Worm (Caenorhabditis elegans) whole organism, L4 larva: ENCODE data around the gene F15G9.2.

Experiments used
- D1046.2 ChIP-seq: fragments of 200-800 bp; sonication (Bioruptor generic); IDR thresholded peaks from 2 replicates; pipeline ENCODE4 v1.3.6; 2022; ENCODE audit warnings: missing genetic modification characterization, missing compliant biosample characterization
- F37D6.2 ChIP-seq: sonication (generic microtip); optimal IDR thresholded peaks from 2 replicates; lab custom pipeline; 2016; ENCODE audit warnings: mild to moderate bottlenecking, missing genetic modification characterization, missing compliant biosample characterization
- F44E2.7 ChIP-seq: fragments of 200-800 bp; sonication (Bioruptor generic); IDR thresholded peaks from 2 replicates; pipeline ENCODE4 v2.1.2; 2022; ENCODE audit warnings: missing genetic modification characterization, missing compliant biosample characterization
- R02D3.7 ChIP-seq: fragments of 150-350 bp; sonication (generic microtip); optimal IDR thresholded peaks from 3 replicates; lab custom pipeline; 2014; ENCODE audit warnings: missing biosample characterization, missing genetic modification characterization
- T20F7.1 ChIP-seq: fragments of 200-800 bp; sonication (Bioruptor generic); optimal IDR thresholded peaks from 2 replicates; lab custom pipeline; 2018; ENCODE audit warnings: mild to moderate bottlenecking, missing genetic modification characterization, missing compliant biosample characterization
- T26A8.4 ChIP-seq: fragments of 200-800 bp; sonication (Bioruptor generic); IDR thresholded peaks from 2 replicates; pipeline ENCODE4 v1.3.6; 2022; ENCODE audit warnings: missing genetic modification characterization, missing compliant biosample characterization
- Y105C5A.15 ChIP-seq: fragments of 200-800 bp; sonication (Bioruptor generic); IDR thresholded peaks from 2 replicates; pipeline ENCODE4 v1.3.6; 2022; ENCODE audit warnings: missing genetic modification characterization, missing compliant biosample characterization
- Y48G9A.11 ChIP-seq: fragments of 200-800 bp; sonication (Bioruptor generic); IDR thresholded peaks from 2 replicates; pipeline ENCODE4 v1.3.6; 2022; ENCODE audit warnings: missing genetic modification reagents, missing genetic modification characterization, missing compliant biosample characterization
- ZK337.2 ChIP-seq: fragments of 200-800 bp; sonication (Bioruptor generic); IDR thresholded peaks from 2 replicates; pipeline ENCODE4 v1.3.6; 2022; ENCODE audit warnings: missing genetic modification reagents, missing genetic modification characterization, missing compliant biosample characterization
- ama-1 ChIP-seq: fragments of 150-350 bp; optimal IDR thresholded peaks from 2 replicates; lab custom pipeline; 2014; ENCODE audit warnings: inconsistent platforms, mixed read lengths
- arid-1 ChIP-seq: fragments of 200-800 bp; sonication (Bioruptor generic); conservative IDR thresholded peaks from 2 replicates; pipeline ENCODE4 v1.3.6; 2022; ENCODE audit warnings: missing genetic modification reagents, missing genetic modification characterization, missing compliant biosample characterization
- attf-4 ChIP-seq: sonication (generic microtip); optimal IDR thresholded peaks from 3 replicates; lab custom pipeline; 2017; ENCODE audit warnings: missing biosample characterization, missing genetic modification characterization
- ceh-20 ChIP-seq: fragments of 200-800 bp; sonication (Bioruptor generic); IDR thresholded peaks from 2 replicates; pipeline ENCODE4 v1.3.6; 2022; ENCODE audit warnings: missing genetic modification reagents, missing genetic modification characterization, missing compliant biosample characterization
- ceh-62 ChIP-seq: sonication (generic microtip); optimal IDR thresholded peaks from 2 replicates; lab custom pipeline; 2017; ENCODE audit warnings: missing biosample characterization, missing genetic modification characterization
- ceh-82 ChIP-seq: sonication (generic microtip); optimal IDR thresholded peaks from 2 replicates; lab custom pipeline; 2017; ENCODE audit warnings: missing biosample characterization, missing genetic modification characterization
- ces-1 ChIP-seq: fragments of 150-350 bp; sonication (generic microtip); optimal IDR thresholded peaks from 4 replicates; lab custom pipeline; 2014; ENCODE audit warnings: missing biosample characterization, missing genetic modification reagents, missing genetic modification characterization
- daf-19 ChIP-seq: fragments of 200-800 bp; sonication (Bioruptor generic); conservative IDR thresholded peaks from 2 replicates; pipeline ENCODE4 v1.3.6; 2022; ENCODE audit warnings: missing genetic modification characterization, missing compliant biosample characterization
- dmd-6 ChIP-seq: fragments of 200-800 bp; sonication (Bioruptor generic); IDR thresholded peaks from 2 replicates; pipeline ENCODE4 v1.3.6; 2022; ENCODE audit warnings: missing genetic modification reagents, missing genetic modification characterization, missing compliant biosample characterization
- dmd-8 ChIP-seq: fragments of 200-800 bp; sonication (Bioruptor generic); IDR thresholded peaks from 2 replicates; pipeline ENCODE4 v1.3.6; 2022; ENCODE audit warnings: missing genetic modification characterization, missing compliant biosample characterization
- dmd-9 ChIP-seq: fragments of 200-800 bp; sonication (Bioruptor generic); IDR thresholded peaks from 2 replicates; pipeline ENCODE4 v1.3.6; 2022; ENCODE audit warnings: missing genetic modification reagents, missing genetic modification characterization, missing compliant biosample characterization
- dpl-1 ChIP-seq: fragments of 150-350 bp; optimal IDR thresholded peaks from 2 replicates; lab custom pipeline; 2014; ENCODE audit warnings: missing biosample characterization, missing genetic modification reagents, missing genetic modification characterization
- duxl-1 ChIP-seq: sonication (generic microtip); optimal IDR thresholded peaks from 2 replicates; lab custom pipeline; 2016; ENCODE audit warnings: mild to moderate bottlenecking, missing genetic modification characterization, moderate library complexity, missing compliant biosample characterization; ENCODE audit not compliant: poor library complexity
- egl-27 ChIP-seq: sonication (generic microtip); optimal IDR thresholded peaks from 3 replicates; lab custom pipeline; 2017; ENCODE audit warnings: missing biosample characterization, missing genetic modification reagents, missing genetic modification characterization
- fos-1 ChIP-seq: fragments of 150-350 bp; optimal IDR thresholded peaks from 2 replicates; lab custom pipeline; 2014; ENCODE audit warnings: missing biosample characterization, missing genetic modification characterization
- hlh-11 ChIP-seq: fragments of 200-800 bp; sonication (Bioruptor generic); optimal IDR thresholded peaks from 2 replicates; lab custom pipeline; 2018; ENCODE audit warnings: mild to moderate bottlenecking, missing genetic modification characterization, missing compliant biosample characterization
- lim-7 ChIP-seq: fragments of 200-800 bp; sonication (Bioruptor generic); IDR thresholded peaks from 2 replicates; pipeline ENCODE4 v1.3.6; 2022; ENCODE audit warnings: missing genetic modification characterization, missing compliant biosample characterization
- lin-29 ChIP-seq: fragments of 200-800 bp; sonication (Bioruptor generic); IDR thresholded peaks from 2 replicates; pipeline ENCODE4 v1.3.6; 2022; ENCODE audit warnings: missing genetic modification reagents, missing genetic modification characterization, missing compliant biosample characterization
- lin-38 ChIP-seq: fragments of 200-800 bp; sonication (Bioruptor generic); IDR thresholded peaks from 2 replicates; pipeline ENCODE4 v1.3.6; 2022; ENCODE audit warnings: missing genetic modification reagents, missing genetic modification characterization, missing compliant biosample characterization
- mep-1 ChIP-seq: fragments of 150-350 bp; sonication (generic microtip); optimal IDR thresholded peaks from 3 replicates; lab custom pipeline; 2014; ENCODE audit warnings: missing biosample characterization, missing genetic modification characterization
- mxl-2 ChIP-seq: fragments of 200-800 bp; sonication (Bioruptor generic); conservative IDR thresholded peaks from 2 replicates; pipeline ENCODE4 v1.3.6; 2022; ENCODE audit warnings: missing genetic modification reagents, missing genetic modification characterization, missing compliant biosample characterization
- nhr-10 ChIP-seq: fragments of 150-350 bp; optimal IDR thresholded peaks from 2 replicates; lab custom pipeline; 2014; ENCODE audit warnings: missing biosample characterization, missing genetic modification characterization
- nhr-11 ChIP-seq: fragments of 150-350 bp; optimal IDR thresholded peaks from 2 replicates; lab custom pipeline; 2014; ENCODE audit warnings: missing biosample characterization, missing genetic modification characterization
- nhr-25 ChIP-seq: sonication (generic microtip); optimal IDR thresholded peaks from 2 replicates; lab custom pipeline; 2017; ENCODE audit warnings: missing genetic modification characterization, mild to moderate bottlenecking, missing compliant biosample characterization, antibody characterized with exemption, moderate library complexity, borderline replicate concordance; ENCODE audit not compliant: insufficient read depth
- nhr-28 ChIP-seq: fragments of 150-350 bp; optimal IDR thresholded peaks from 2 replicates; lab custom pipeline; 2014; ENCODE audit warnings: missing biosample characterization, missing genetic modification characterization
- nhr-42 ChIP-seq: fragments of 200-800 bp; sonication (Bioruptor generic); IDR thresholded peaks from 2 replicates; pipeline ENCODE4 v1.3.6; 2022; ENCODE audit warnings: missing genetic modification characterization, missing compliant biosample characterization
- nhr-48 ChIP-seq: sonication (generic microtip); optimal IDR thresholded peaks from 2 replicates; lab custom pipeline; 2016; ENCODE audit warnings: mild to moderate bottlenecking, missing genetic modification characterization, missing compliant biosample characterization
- nhr-6 ChIP-seq: fragments of 150-350 bp; optimal IDR thresholded peaks from 2 replicates; lab custom pipeline; 2014; ENCODE audit warnings: missing biosample characterization, missing genetic modification characterization
- nhr-76 ChIP-seq: fragments of 150-350 bp; optimal IDR thresholded peaks from 2 replicates; lab custom pipeline; 2014; ENCODE audit warnings: missing biosample characterization, missing genetic modification characterization
- nhr-77 ChIP-seq: fragments of 150-350 bp; optimal IDR thresholded peaks from 2 replicates; lab custom pipeline; 2014; ENCODE audit warnings: missing biosample characterization, missing genetic modification characterization
- pha-4 ChIP-seq, 2 experiments: fragments of 150-350 bp in 1 of 2; fragments of 200-800 bp in 1 of 2; sonication (Bioruptor generic) in 1 of 2; IDR thresholded peaks in 1 of 2; optimal IDR thresholded peaks in 1 of 2; 2 replicates each; pipeline versions ENCODE4 v1.3.6 to Lab custom; 2014 to 2022; ENCODE audit warnings: missing genetic modification characterization in 2 of 2, missing genetic modification reagents in 2 of 2, missing biosample characterization in 1 of 2, missing compliant biosample characterization in 1 of 2
- set-16 ChIP-seq: fragments of 200-800 bp; sonication (Bioruptor generic); IDR thresholded peaks from 2 replicates; pipeline ENCODE4 v1.3.6; 2022; ENCODE audit warnings: missing genetic modification reagents, missing genetic modification characterization, missing compliant biosample characterization
- tag-97 ChIP-seq: fragments of 200-800 bp; sonication (Bioruptor generic); IDR thresholded peaks from 2 replicates; pipeline ENCODE4 v1.3.6; 2022; ENCODE audit warnings: missing genetic modification characterization, missing compliant biosample characterization
- tra-1 ChIP-seq: fragments of 200-800 bp; sonication (Bioruptor generic); IDR thresholded peaks from 2 replicates; pipeline ENCODE4 v1.3.6; 2022; ENCODE audit warnings: missing genetic modification reagents, missing genetic modification characterization, missing compliant biosample characterization
- unc-130 ChIP-seq: sonication (generic microtip); optimal IDR thresholded peaks from 2 replicates; lab custom pipeline; 2016; ENCODE audit warnings: missing genetic modification reagents, missing genetic modification characterization, missing compliant biosample characterization
- unc-62 ChIP-seq, 3 experiments: fragments of 150-350 bp in 1 of 3; sonication (generic microtip); optimal IDR thresholded peaks in 2 of 3; peaks in 1 of 3; 1 replicate in 1 of 3; 2 replicates in 2 of 3; lab custom pipeline; 2014 to 2017; ENCODE audit warnings: missing biosample characterization in 3 of 3, missing genetic modification characterization in 3 of 3, missing genetic modification reagents in 3 of 3, missing genotype in 1 of 3
- vab-7 ChIP-seq: fragments of 200-800 bp; sonication (Bioruptor generic); IDR thresholded peaks from 2 replicates; pipeline ENCODE4 v1.3.6; 2022; ENCODE audit warnings: missing genetic modification reagents, missing genetic modification characterization, missing compliant biosample characterization
- zag-1 ChIP-seq: fragments of 150-350 bp; optimal IDR thresholded peaks from 2 replicates; lab custom pipeline; 2014; ENCODE audit warnings: missing biosample characterization, missing genetic modification characterization
- zfp-2 ChIP-seq: sonication (generic microtip); optimal IDR thresholded peaks from 2 replicates; lab custom pipeline; 2016; ENCODE audit warnings: mild to moderate bottlenecking, missing genetic modification characterization, missing compliant biosample characterization
- zfp-3 ChIP-seq: fragments of 200-800 bp; sonication (Bioruptor generic); conservative IDR thresholded peaks from 2 replicates; pipeline ENCODE4 v1.3.6; 2022; ENCODE audit warnings: missing genetic modification reagents, missing genetic modification characterization, missing compliant biosample characterization

The F15G9.2 gene

DNA sequence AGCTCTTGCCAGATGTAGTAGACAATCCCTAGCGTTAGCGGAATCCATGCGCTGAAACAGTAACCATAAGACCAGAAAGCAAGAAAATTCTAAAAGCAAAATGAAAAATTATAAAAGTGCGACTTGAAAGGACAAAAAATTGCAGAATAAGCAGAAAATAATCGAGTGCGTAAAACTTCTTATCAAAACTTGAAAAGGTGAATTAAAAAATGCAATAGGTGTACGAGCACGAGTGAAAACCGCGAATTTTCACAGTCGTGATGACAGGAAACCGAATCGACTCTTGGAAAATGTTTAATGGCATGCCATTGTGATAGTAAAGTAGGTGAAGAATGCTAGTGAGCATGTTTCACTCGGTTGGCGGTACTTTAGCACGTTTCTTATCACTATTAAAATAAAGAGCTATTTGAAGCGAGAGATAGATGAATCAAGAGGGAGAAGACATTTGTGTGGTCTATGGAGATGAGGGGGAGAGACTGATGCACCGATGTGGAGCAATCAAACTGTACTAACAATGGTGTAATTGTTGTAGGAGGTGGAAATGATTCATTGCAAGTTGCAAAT lies 33.3 kb downstream of the F15G9.2 start, which contains the start of gene ifp-1 (continued):
- TF ChIP-seq ceh-62 (no peak), fos-1 (tag; lab: Kevin White, UChicago) (no peak), dmd-9 (GFP tag; lab: Robert Waterston, UW) (no peak), T20F7.1 (GFP tag; lab: Kevin White, UChicago) (no peak), zfp-2 (no peak), duxl-1 (tag; lab: Kevin White, UChicago) (no peak), tag-97 (GFP tag; lab: Robert Waterston, UW) (no peak), egl-27 (no peak), nhr-6 (tag; lab: Kevin White, UChicago) (no peak), mep-1 (no peak), nhr-11 (tag; lab: Kevin White, UChicago) (no peak), unc-62 (GFP tag; optimal IDR thresholded peaks at IDR 0.05 in 1 of 2; lab: Kevin White, UChicago) (peak in 1 of 2 experiments; percentile 73), unc-62 (tag; optimal IDR thresholded peaks at IDR 0.05; lab: Kevin White, UChicago) (no peak), nhr-76 (tag; lab: Kevin White, UChicago) (no peak), daf-19 (GFP tag; lab: Robert Waterston, UW) (no peak)

- TF ChIP-seq ces-1 (no peak), set-16 (GFP tag; lab: Robert Waterston, UW) (no peak), ama-1 (no peak), lim-7 (no peak), nhr-6 (tag; lab: Kevin White, UChicago) (no peak), dpl-1 (GFP tag; lab: Kevin White, UChicago) (no peak), ZK337.2 (no peak), dmd-8 (GFP tag; lab: Robert Waterston, UW) (no peak), ceh-82 (no peak), egl-27 (no peak), tra-1 (GFP tag; lab: Robert Waterston, UW) (no peak), dmd-6 (GFP tag; lab: Robert Waterston, UW) (0 out of 2 replicates have a peak, but pooled peaks have one; percentile 15), pha-4 (GFP tag; IDR thresholded peaks at IDR 0.05; lab: Robert Waterston, UW) (no peak), pha-4 (tag; optimal IDR thresholded peaks at IDR 0.05; lab: Kevin White, UChicago) (no peak), zfp-3 (GFP tag; lab: Robert Waterston, UW) (no peak), lin-29 (GFP tag; lab: Robert Waterston, UW) (no peak), lin-38 (GFP tag; lab: Robert Waterston, UW) (no peak), vab-7 (no peak), nhr-42 (GFP tag; lab: Robert Waterston, UW) (no peak), fos-1 (tag; lab: Kevin White, UChicago) (no peak), F37D6.2 (tag; lab: Kevin White, UChicago) (no peak), nhr-11 (tag; lab: Kevin White, UChicago) (no peak), Y48G9A.11 (no peak), hlh-11 (tag; lab: Kevin White, UChicago) (peak; percentile 45), nhr-48 (tag; lab: Kevin White, UChicago) (no peak), arid-1 (no peak), daf-19 (GFP tag; lab: Robert Waterston, UW) (no peak), F44E2.7 (no peak), D1046.2 (no peak), nhr-77 (peak; percentile 1), nhr-25 (tag; lab: Kevin White, UChicago) (no peak), unc-130 (GFP tag; lab: Kevin White, UChicago) (no peak), T26A8.4 (GFP tag; lab: Robert Waterston, UW) (no peak), Y105C5A.15 (GFP tag; lab: Robert Waterston, UW) (no peak), nhr-10 (tag; lab: Kevin White, UChicago) (peak; percentile 23), ceh-20 (GFP tag; lab: Robert Waterston, UW) (no peak), R02D3.7 (tag; lab: Kevin White, UChicago) (no peak), attf-4 (tag; lab: Kevin White, UChicago) (no peak), nhr-28 (tag; lab: Kevin White, UChicago) (peak; percentile 90), mxl-2 (no peak), zag-1 (tag; lab: Kevin White, UChicago) (no peak)
Observed at ce11 chrX:9679427-9679826, 34.1 kb downstream of the F15G9.2 start.
